Fruit fly (Drosophila melanogaster) whole organism, embryonic: Measurements from ENCODE around the gene CG16984.

Experiments used
- CG10274 ChIP-seq: fragments of 200-800 bp; sonication (Bioruptor generic); optimal IDR thresholded peaks from 3 replicates; lab custom pipeline; 2017; ENCODE audit warnings: missing biosample characterization, mild to moderate bottlenecking, missing genetic modification characterization
- CG10431 ChIP-seq: fragments of 200-800 bp; sonication (Bioruptor generic); optimal IDR thresholded peaks from 3 replicates; lab custom pipeline; 2018; ENCODE audit warnings: missing biosample characterization, mild to moderate bottlenecking, missing genetic modification characterization
- CG11504 ChIP-seq: fragments of 200-800 bp; sonication (Bioruptor generic); optimal IDR thresholded peaks from 3 replicates; lab custom pipeline; 2019; ENCODE audit warnings: missing biosample characterization, mild to moderate bottlenecking, missing genetic modification characterization, moderate library complexity
- CG13775 ChIP-seq: fragments of 200-800 bp; sonication (Bioruptor generic); optimal IDR thresholded peaks from 3 replicates; lab custom pipeline; 2017; ENCODE audit warnings: missing biosample characterization, mild to moderate bottlenecking, missing genetic modification characterization
- CG14965 ChIP-seq: fragments of 200-800 bp; sonication (Bioruptor generic); optimal IDR thresholded peaks from 2 replicates; lab custom pipeline; 2016; ENCODE audit warnings: missing biosample characterization, missing genetic modification characterization, borderline replicate concordance
- CG17568 ChIP-seq: fragments of 200-800 bp; sonication (Bioruptor generic); optimal IDR thresholded peaks from 2 replicates; lab custom pipeline; 2018; ENCODE audit warnings: missing biosample characterization, mild to moderate bottlenecking, missing genetic modification characterization, moderate library complexity
- CG17829 ChIP-seq: fragments of 200-800 bp; optimal IDR thresholded peaks from 2 replicates; lab custom pipeline; 2019; ENCODE audit warnings: missing biosample characterization, mild to moderate bottlenecking, missing genetic modification characterization, moderate library complexity
- CG2889 ChIP-seq: fragments of 200-800 bp; sonication (Bioruptor generic); IDR thresholded peaks from 3 replicates; pipeline ENCODE4 v1.3.6; 2022; ENCODE audit warnings: missing biosample characterization, missing genetic modification characterization
- CG6654 ChIP-seq: fragments of 200-800 bp; sonication (Bioruptor generic); optimal IDR thresholded peaks from 2 replicates; lab custom pipeline; 2017; ENCODE audit warnings: missing biosample characterization, mild to moderate bottlenecking, missing genetic modification characterization
- CG7839 ChIP-seq: fragments of 200-800 bp; sonication (Bioruptor generic); optimal IDR thresholded peaks from 3 replicates; lab custom pipeline; 2018; ENCODE audit warnings: missing biosample characterization, mild to moderate bottlenecking, missing genetic modification characterization, moderate library complexity
- CG8765 ChIP-seq: fragments of 200-800 bp; sonication (Bioruptor generic); IDR thresholded peaks from 2 replicates; pipeline ENCODE4 v1.3.6; 2022; ENCODE audit warnings: missing biosample characterization, missing genetic modification characterization
- CG9215 ChIP-seq: fragments of 200-800 bp; sonication (Bioruptor generic); IDR thresholded peaks from 2 replicates; pipeline ENCODE4 v1.3.6; 2022; ENCODE audit warnings: missing biosample characterization, missing genetic modification characterization
- CG9437 ChIP-seq: fragments of 200-800 bp; sonication (Bioruptor generic); optimal IDR thresholded peaks from 2 replicates; lab custom pipeline; 2018; ENCODE audit warnings: missing biosample characterization, mild to moderate bottlenecking, missing genetic modification characterization
- CG9797 ChIP-seq: fragments of 200-800 bp; sonication (Bioruptor generic); optimal IDR thresholded peaks from 3 replicates; lab custom pipeline; 2018; ENCODE audit warnings: missing biosample characterization, mild to moderate bottlenecking, missing genetic modification characterization
- CoRest ChIP-seq: fragments of 200-800 bp; sonication (Bioruptor generic); optimal IDR thresholded peaks from 3 replicates; lab custom pipeline; 2018; ENCODE audit warnings: missing biosample characterization, mild to moderate bottlenecking, missing genetic modification characterization, moderate library complexity
- D ChIP-seq, 2 experiments: fragments of 200-800 bp in 1 of 2; fragments of >200 bp in 1 of 2; sonication (Bioruptor generic) in 1 of 2; optimal IDR thresholded peaks; 2 replicates in 1 of 2; 3 replicates in 1 of 2; lab custom pipeline; 2017; ENCODE audit warnings: mild to moderate bottlenecking in 1 of 2, missing biosample characterization in 1 of 2, missing genetic modification characterization in 1 of 2, missing genetic modification reagents in 1 of 2
- Dad ChIP-seq: fragments of 200-800 bp; sonication (Bioruptor generic); optimal IDR thresholded peaks from 3 replicates; lab custom pipeline; 2016; ENCODE audit warnings: missing biosample characterization, missing genetic modification characterization
- HLH4C ChIP-seq: fragments of 200-800 bp; sonication (Bioruptor generic); IDR thresholded peaks from 3 replicates; pipeline ENCODE4 v1.3.6; 2022; ENCODE audit warnings: missing biosample characterization, missing genetic modification characterization; ENCODE audit not compliant: partially characterized antibody
- HmgD ChIP-seq: fragments of 200-800 bp; sonication (Bioruptor generic); optimal IDR thresholded peaks from 3 replicates; lab custom pipeline; 2016; ENCODE audit warnings: missing biosample characterization, missing genetic modification characterization
- Hmx ChIP-seq: fragments of 200-800 bp; sonication (Bioruptor generic); optimal IDR thresholded peaks from 2 replicates; lab custom pipeline; 2016; ENCODE audit warnings: missing biosample characterization, missing genetic modification characterization
- Lpt ChIP-seq: fragments of >200 bp; optimal IDR thresholded peaks from 2 replicates; lab custom pipeline; 2018; ENCODE audit warnings: missing biosample characterization, missing genetic modification characterization
- Max ChIP-seq: fragments of 200-800 bp; sonication (Bioruptor generic); optimal IDR thresholded peaks from 2 replicates; lab custom pipeline; 2016; ENCODE audit warnings: missing biosample characterization, mild to moderate bottlenecking, missing genetic modification characterization
- Meics ChIP-seq: fragments of 200-800 bp; sonication (Bioruptor generic); optimal IDR thresholded peaks from 2 replicates; lab custom pipeline; 2017; ENCODE audit warnings: missing biosample characterization, mild to moderate bottlenecking, missing genetic modification characterization
- NfI ChIP-seq: fragments of 200-800 bp; sonication (Bioruptor generic); optimal IDR thresholded peaks from 3 replicates; lab custom pipeline; 2018; ENCODE audit warnings: missing biosample characterization, mild to moderate bottlenecking, missing genetic modification characterization, moderate library complexity
- Oaz ChIP-seq: fragments of 200-800 bp; sonication (Bioruptor generic); IDR thresholded peaks from 2 replicates; pipeline ENCODE4 v1.3.6; 2022; ENCODE audit warnings: missing biosample characterization, missing genetic modification characterization
- Ravus ChIP-seq: fragments of 200-800 bp; sonication (Bioruptor generic); IDR thresholded peaks from 2 replicates; pipeline ENCODE4 v1.3.6; 2022; ENCODE audit warnings: missing biosample characterization, missing genetic modification characterization
- Sox100B ChIP-seq: fragments of 200-800 bp; sonication (Bioruptor generic); optimal IDR thresholded peaks from 3 replicates; lab custom pipeline; 2018; ENCODE audit warnings: missing biosample characterization, mild to moderate bottlenecking, missing genetic modification characterization
- Xbp1 ChIP-seq: fragments of 200-800 bp; sonication (Bioruptor generic); optimal IDR thresholded peaks from 3 replicates; lab custom pipeline; 2016; ENCODE audit warnings: missing biosample characterization, mild to moderate bottlenecking, missing genetic modification characterization
- ap ChIP-seq: fragments of 200-800 bp; sonication (Bioruptor generic); IDR thresholded peaks from 2 replicates; pipeline ENCODE4 v1.3.6; 2022; ENCODE audit warnings: missing biosample characterization, missing genetic modification characterization
- ase ChIP-seq: fragments of 200-800 bp; sonication (Bioruptor generic); IDR thresholded peaks from 3 replicates; pipeline ENCODE4 v1.3.6; 2022; ENCODE audit warnings: missing biosample characterization, missing genetic modification characterization
- bab2 ChIP-seq: fragments of 200-800 bp; sonication (Bioruptor generic); optimal IDR thresholded peaks from 2 replicates; lab custom pipeline; 2016; ENCODE audit warnings: missing biosample characterization, missing genetic modification characterization
- br ChIP-seq: fragments of >200 bp; optimal IDR thresholded peaks from 2 replicates; lab custom pipeline; 2017
- btn ChIP-seq: fragments of 200-800 bp; sonication (Bioruptor generic); optimal IDR thresholded peaks from 2 replicates; lab custom pipeline; 2016; ENCODE audit warnings: missing biosample characterization, missing genetic modification characterization
- chm ChIP-seq: fragments of 200-800 bp; sonication (Bioruptor generic); IDR thresholded peaks from 2 replicates; pipeline ENCODE4 v1.3.6; 2022; ENCODE audit warnings: missing biosample characterization, missing genetic modification characterization
- chn ChIP-seq: fragments of 200-800 bp; sonication (Bioruptor generic); optimal IDR thresholded peaks from 2 replicates; lab custom pipeline; 2016; ENCODE audit warnings: missing biosample characterization, missing genetic modification characterization
- crc ChIP-seq: fragments of 200-800 bp; sonication (Bioruptor generic); optimal IDR thresholded peaks from 2 replicates; lab custom pipeline; 2016; ENCODE audit warnings: missing biosample characterization, missing genetic modification characterization
- fd96Cb ChIP-seq: fragments of 200-800 bp; sonication (Bioruptor generic); optimal IDR thresholded peaks from 2 replicates; lab custom pipeline; 2018; ENCODE audit warnings: missing biosample characterization, mild to moderate bottlenecking, missing genetic modification characterization, moderate library complexity
- gcm2 ChIP-seq: fragments of 200-800 bp; sonication (Bioruptor generic); optimal IDR thresholded peaks from 2 replicates; lab custom pipeline; 2016; ENCODE audit warnings: missing biosample characterization, missing genetic modification characterization
- gsb ChIP-seq: fragments of 200-800 bp; sonication (Bioruptor generic); IDR thresholded peaks from 2 replicates; pipeline ENCODE4 v1.3.6; 2022; ENCODE audit warnings: missing biosample characterization, missing genetic modification characterization
- hkb ChIP-seq, 2 experiments: fragments of 200-800 bp in 1 of 2; fragments of >200 bp in 1 of 2; sonication (Bioruptor generic) in 1 of 2; IDR thresholded peaks in 1 of 2; optimal IDR thresholded peaks in 1 of 2; 2 replicates each; pipeline versions ENCODE4 v1.3.6 to Lab custom; 2017 to 2022; ENCODE audit warnings: missing biosample characterization in 1 of 2, missing genetic modification characterization in 1 of 2
- lab ChIP-seq: fragments of 200-800 bp; sonication (Bioruptor generic); optimal IDR thresholded peaks from 3 replicates; lab custom pipeline; 2017; ENCODE audit warnings: missing biosample characterization, missing genetic modification characterization, mild to moderate bottlenecking, moderate library complexity, missing genetic modification reagents
- lilli ChIP-seq: fragments of 200-800 bp; sonication (Bioruptor generic); optimal IDR thresholded peaks from 3 replicates; lab custom pipeline; 2016; ENCODE audit warnings: missing biosample characterization, missing genetic modification characterization
- odd ChIP-seq: fragments of 200-800 bp; sonication (Bioruptor generic); optimal IDR thresholded peaks from 2 replicates; lab custom pipeline; 2017; ENCODE audit warnings: missing biosample characterization, mild to moderate bottlenecking, missing genetic modification characterization
- p53 ChIP-seq: fragments of 200-800 bp; sonication (Bioruptor generic); optimal IDR thresholded peaks from 2 replicates; lab custom pipeline; 2016; ENCODE audit warnings: missing biosample characterization, missing genetic modification characterization
- pzg ChIP-seq: fragments of 200-800 bp; sonication (Bioruptor generic); optimal IDR thresholded peaks from 3 replicates; lab custom pipeline; 2018; ENCODE audit warnings: missing biosample characterization, mild to moderate bottlenecking, missing genetic modification characterization, moderate library complexity
- salm ChIP-seq: fragments of 200-800 bp; sonication (Bioruptor generic); optimal IDR thresholded peaks from 2 replicates; lab custom pipeline; 2018; ENCODE audit warnings: missing biosample characterization, mild to moderate bottlenecking, missing genetic modification characterization
- sim ChIP-seq: fragments of 200-800 bp; sonication (Bioruptor generic); IDR thresholded peaks from 2 replicates; pipeline ENCODE4 v1.3.6; 2022; ENCODE audit warnings: missing biosample characterization, missing genetic modification characterization
- tup ChIP-seq: fragments of 200-800 bp; sonication (Bioruptor generic); optimal IDR thresholded peaks from 2 replicates; lab custom pipeline; 2016; ENCODE audit warnings: missing biosample characterization, mild to moderate bottlenecking, missing genetic modification characterization, moderate library complexity

Gene CG16984

dm6 chr3L:2586804-2587561 lies 8.6 kb upstream of the CG16984 start, which contains the start of gene RpL8 (continued):
- TF ChIP-seq CG14965 (GFP tag; lab: Kevin White, UChicago) = peak; percentile 17
- peak; percentile 10; the same call in 1 of the 2 replicates for TF ChIP-seq sim (GFP tag; lab: Robert Waterston, UW)
- TF ChIP-seq odd (GFP tag; lab: Kevin White, UChicago) = peak; percentile 91
- TF ChIP-seq CG9437 = peak; percentile 73
- peak; percentile 63 for TF ChIP-seq ap
- TF ChIP-seq btn (GFP tag; lab: Kevin White, UChicago) = peak; percentile 83
- peak; percentile 79 for TF ChIP-seq HmgD (GFP tag; lab: Kevin White, UChicago)
- no peak for TF ChIP-seq D (optimal IDR thresholded peaks at IDR 0.05; lab: Kevin White, UChicago)
- TF ChIP-seq D (GFP tag; optimal IDR thresholded peaks at IDR 0.05; lab: Kevin White, UChicago) = peak; percentile 77
- TF ChIP-seq CoRest = peak; percentile 68
- TF ChIP-seq ase = peak; percentile 87
- peak; percentile 71 for TF ChIP-seq Oaz (GFP tag; lab: Robert Waterston, UW)
- peak; percentile 73 for TF ChIP-seq Sox100B
- peak; percentile 84 for TF ChIP-seq Xbp1 (GFP tag; lab: Kevin White, UChicago)
- peak; percentile 64 for TF ChIP-seq Max (GFP tag; lab: Kevin White, UChicago)
- peak; percentile 59; the same call in 1 of the 3 replicates for TF ChIP-seq CG2889 (GFP tag; lab: Robert Waterston, UW)
- peak; percentile 56 for TF ChIP-seq CG6654 (GFP tag; lab: Kevin White, UChicago)
- peak; percentile 90 for TF ChIP-seq CG13775 (GFP tag; lab: Kevin White, UChicago)
- peak; percentile 67 for TF ChIP-seq gcm2 (GFP tag; lab: Kevin White, UChicago)
- TF ChIP-seq chm (GFP tag; lab: Robert Waterston, UW) = peak; percentile 97
- peak; percentile 43 for TF ChIP-seq fd96Cb (tag; lab: Kevin White, UChicago)
- peak; percentile 9; the same call in 1 of the 2 replicates for TF ChIP-seq Ravus
- TF ChIP-seq CG17568 (GFP tag; lab: Kevin White, UChicago) = peak; percentile 91
- peak; percentile 85 for TF ChIP-seq CG10431 (GFP tag; lab: Kevin White, UChicago)
- TF ChIP-seq pzg (GFP tag; lab: Kevin White, UChicago) = peak; percentile 75
- TF ChIP-seq crc = peak; percentile 71
- no peak for TF ChIP-seq hkb (optimal IDR thresholded peaks at IDR 0.05; lab: Kevin White, UChicago)
- TF ChIP-seq hkb (GFP tag; IDR thresholded peaks at IDR 0.05; lab: Robert Waterston, UW) = peak; percentile 86
- peak; percentile 66 for TF ChIP-seq CG9215
- TF ChIP-seq bab2 (GFP tag; lab: Kevin White, UChicago) = peak; percentile 44
- TF ChIP-seq CG11504 (tag; lab: Kevin White, UChicago) = peak; percentile 65
- TF ChIP-seq CG10274 = peak; percentile 65
- peak; percentile 11 for TF ChIP-seq Hmx (GFP tag; lab: Kevin White, UChicago)
- TF ChIP-seq HLH4C (GFP tag; lab: Robert Waterston, UW) = no peak
- peak; percentile 66 for TF ChIP-seq salm (tag; lab: Kevin White, UChicago)
- peak; percentile 46 for TF ChIP-seq CG17829 (tag; lab: Kevin White, UChicago)
- TF ChIP-seq CG7839 (tag; lab: Kevin White, UChicago) = peak; percentile 77
- peak; percentile 73 for TF ChIP-seq p53 (GFP tag; lab: Kevin White, UChicago)
- TF ChIP-seq gsb (GFP tag; lab: Robert Waterston, UW) = peak; percentile 57
- TF ChIP-seq CG9797 (GFP tag; lab: Kevin White, UChicago) = peak; percentile 83
- peak; percentile 47 for TF ChIP-seq chn (GFP tag; lab: Kevin White, UChicago)
- peak; percentile 92 for TF ChIP-seq Meics
- no peak for TF ChIP-seq CG8765 (GFP tag; lab: Robert Waterston, UW)
- TF ChIP-seq Lpt (GFP tag; lab: Kevin White, UChicago) = no peak
- peak; percentile 74 for TF ChIP-seq Dad
- TF ChIP-seq br (lab: Kevin White, UChicago) = no peak
- peak; percentile 94 for TF ChIP-seq lab (GFP tag; lab: Kevin White, UChicago)
- TF ChIP-seq tup = peak; percentile 34
- TF ChIP-seq NfI (GFP tag; lab: Kevin White, UChicago) = peak; percentile 95
- TF ChIP-seq lilli (GFP tag; lab: Kevin White, UChicago) = peak; percentile 74
